Worm (Caenorhabditis elegans): Measurements from ENCODE around the gene R02F2.5.
A peak's percentile ranks its signal among the peaks of the same experiment; 100 is the strongest.

The R02F2.5 gene

DNA sequence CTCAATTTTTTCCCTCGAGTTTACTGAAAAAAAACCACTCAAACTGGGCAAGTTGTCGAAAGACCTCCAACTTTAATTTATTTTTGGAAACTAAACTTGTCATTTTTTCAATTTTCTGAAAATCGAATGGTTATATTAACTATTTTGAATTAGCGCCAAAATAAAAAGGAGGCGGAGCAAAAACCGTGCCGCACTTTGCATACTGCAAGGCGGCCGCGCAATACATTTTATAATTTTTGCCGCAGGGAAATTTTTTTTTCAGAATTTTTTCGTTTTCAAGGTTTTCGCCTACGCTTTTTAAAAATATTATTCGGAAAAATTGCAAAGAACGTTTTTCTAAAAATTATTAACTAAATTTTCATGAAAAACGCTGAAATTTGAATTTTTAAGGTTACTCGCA, 24.6 kb downstream of the R02F2.5 start:
- no peak for TF ChIP-seq tlp-1 (tag; optimal IDR thresholded peaks at IDR 0.05)
- TF ChIP-seq unc-98 (GFP tag; IDR thresholded peaks at IDR 0.05): no peak
- TF ChIP-seq dpl-1 (GFP tag; optimal IDR thresholded peaks at IDR 0.05): peak in 1 of 3 experiments; percentile 28
- no peak for TF ChIP-seq nhr-237 (tag; optimal IDR thresholded peaks at IDR 0.05)
- TF ChIP-seq efl-1 (optimal IDR thresholded peaks at IDR 0.05): no peak
- TF ChIP-seq efl-1 (GFP tag; optimal IDR thresholded peaks at IDR 0.05 in 1 of 2): peak; percentile 24 to 93
- TF ChIP-seq mab-9 (GFP tag; IDR thresholded peaks at IDR 0.05): no peak

DNA sequence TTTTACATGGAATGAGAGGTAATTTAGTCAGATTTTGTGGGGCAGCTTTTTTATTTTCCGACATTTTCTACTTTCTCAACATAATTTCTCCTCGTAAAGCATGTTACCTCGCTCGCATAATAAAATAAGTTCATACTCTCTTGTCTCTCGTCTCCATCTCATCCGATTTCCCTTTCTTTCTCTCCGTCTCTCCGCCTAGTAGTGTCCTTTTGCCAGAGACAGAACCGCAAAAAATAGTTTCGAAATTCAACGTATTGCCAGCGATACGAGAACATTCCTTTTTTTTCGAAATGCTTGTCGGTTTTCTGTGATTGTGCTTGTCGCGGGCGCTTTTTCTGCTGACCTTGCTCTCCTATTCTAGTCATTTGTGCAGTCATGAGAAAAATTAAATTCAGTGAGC, 25.0 kb downstream of the R02F2.5 start:
- TF ChIP-seq vab-15 (tag; optimal IDR thresholded peaks at IDR 0.05): no peak
- peak; percentile 37 for TF ChIP-seq xbp-1 (tag; optimal IDR thresholded peaks at IDR 0.05)
- TF ChIP-seq ama-1 (optimal IDR thresholded peaks at IDR 0.05): peak; percentile 91
- no peak for TF ChIP-seq fkh-10 (GFP tag; optimal IDR thresholded peaks at IDR 0.05)
- no peak for TF ChIP-seq unc-98 (GFP tag; IDR thresholded peaks at IDR 0.05)
- TF ChIP-seq egl-13 (tag; optimal IDR thresholded peaks at IDR 0.05): no peak
- no peak for TF ChIP-seq zip-4 (GFP tag; optimal IDR thresholded peaks at IDR 0.05)
- TF ChIP-seq dsc-1 (tag; optimal IDR thresholded peaks at IDR 0.05): no peak
- TF ChIP-seq nhr-28 (tag; optimal IDR thresholded peaks at IDR 0.05): no peak
- TF ChIP-seq aly-2 (tag; optimal IDR thresholded peaks at IDR 0.05): peak; percentile 86
- TF ChIP-seq ceh-82 (tag; optimal IDR thresholded peaks at IDR 0.05): peak; percentile 26 to 64 (median 55)
- TF ChIP-seq dpl-1 (GFP tag; optimal IDR thresholded peaks at IDR 0.05): peak; percentile 39 to 50 (median 40)
- TF ChIP-seq ceh-90 (tag; optimal IDR thresholded peaks at IDR 0.05): no peak
- no peak for TF ChIP-seq egl-27 (tag; optimal IDR thresholded peaks at IDR 0.05)
- no peak for TF ChIP-seq sptf-1 (tag; optimal IDR thresholded peaks at IDR 0.05)
- no peak for TF ChIP-seq ceh-63 (GFP tag; optimal IDR thresholded peaks at IDR 0.05)
- peak in 1 of 2 experiments; percentile 33 for TF ChIP-seq mdl-1 (tag; optimal IDR thresholded peaks at IDR 0.05)
- no peak for TF ChIP-seq elt-2 (tag; optimal IDR thresholded peaks at IDR 0.05)
- peak; percentile 54 to 60 for TF ChIP-seq lsy-2 (tag; optimal IDR thresholded peaks at IDR 0.05)
- no peak for TF ChIP-seq nhr-12 (tag; optimal IDR thresholded peaks at IDR 0.05)
- no peak for TF ChIP-seq nhr-84 (tag; optimal IDR thresholded peaks at IDR 0.05)
- TF ChIP-seq ets-5 (GFP tag; IDR thresholded peaks at IDR 0.05): no peak
- peak; percentile 61 for TF ChIP-seq jun-1 (tag; optimal IDR thresholded peaks at IDR 0.05)
- TF ChIP-seq nhr-237 (tag; optimal IDR thresholded peaks at IDR 0.05): peak; percentile 54
- peak; percentile 38 for TF ChIP-seq nhr-19 (GFP tag; conservative IDR thresholded peaks at IDR 0.05)
- TF ChIP-seq mab-9 (GFP tag; IDR thresholded peaks at IDR 0.05): no peak
- TF ChIP-seq nhr-76 (tag; optimal IDR thresholded peaks at IDR 0.05): no peak
- no peak for TF ChIP-seq ceh-8 (GFP tag; optimal IDR thresholded peaks at IDR 0.05)
- TF ChIP-seq aha-1 (tag; optimal IDR thresholded peaks at IDR 0.05): no peak
- peak; percentile 48 for TF ChIP-seq fkh-8 (tag; optimal IDR thresholded peaks at IDR 0.05)
- TF ChIP-seq unc-62 (GFP tag; optimal IDR thresholded peaks at IDR 0.05): no peak
- TF ChIP-seq nhr-47 (tag; optimal IDR thresholded peaks at IDR 0.05): peak; percentile 64
- no peak for TF ChIP-seq C04F5.9 (tag; optimal IDR thresholded peaks at IDR 0.05)
- TF ChIP-seq ztf-11 (tag; optimal IDR thresholded peaks at IDR 0.05): no peak
- TF ChIP-seq pag-3 (tag; optimal IDR thresholded peaks at IDR 0.05; ENCODE audit: borderline replicate concordance, insufficient read depth): no peak
- TF ChIP-seq fkh-4 (tag; optimal IDR thresholded peaks at IDR 0.05; ENCODE audit: borderline replicate concordance): no peak
- TF ChIP-seq hpl-2 (GFP tag; optimal IDR thresholded peaks at IDR 0.05): no peak
- peak; percentile 83 for TF ChIP-seq lin-14 (GFP tag; optimal IDR thresholded peaks at IDR 0.05)
- TF ChIP-seq F16B12.6 (tag; optimal IDR thresholded peaks at IDR 0.05): no peak
- no peak for TF ChIP-seq C34B4.2 (tag; optimal IDR thresholded peaks at IDR 0.05)
- TF ChIP-seq snpc-4 (tag; optimal IDR thresholded peaks at IDR 0.05): peak; percentile 16
- TF ChIP-seq tlp-1 (tag; optimal IDR thresholded peaks at IDR 0.05): no peak
- peak; percentile 77 for TF ChIP-seq snu-23 (GFP tag; optimal IDR thresholded peaks at IDR 0.05)
- TF ChIP-seq skn-1 (tag; optimal IDR thresholded peaks at IDR 0.05): peak; percentile 46
- no peak for TF ChIP-seq lin-39 (tag; optimal IDR thresholded peaks at IDR 0.05)
- TF ChIP-seq lir-3 (tag; optimal IDR thresholded peaks at IDR 0.05; ENCODE audit: poor library complexity): peak; percentile 34
- peak; percentile 77 for TF ChIP-seq nhr-71 (tag; optimal IDR thresholded peaks at IDR 0.05)
- TF ChIP-seq sup-37 (GFP tag; optimal IDR thresholded peaks at IDR 0.05): no peak
- TF ChIP-seq mef-2 (tag; optimal IDR thresholded peaks at IDR 0.05): no peak
